Fruit fly (Drosophila melanogaster) whole organism, embryonic: ENCODE data around the gene Cyp1.

Experiments used
- Abd-B ChIP-seq: fragments of 200-800 bp; sonication (Bioruptor generic); optimal IDR thresholded peaks from 2 replicates; lab custom pipeline; 2018; ENCODE audit warnings: missing biosample characterization, mild to moderate bottlenecking, missing genetic modification characterization, moderate library complexity
- BEAF-32 ChIP-seq: fragments of 200-800 bp; sonication (Bioruptor generic); optimal IDR thresholded peaks from 3 replicates; lab custom pipeline; 2017; ENCODE audit warnings: missing biosample characterization, missing genetic modification characterization, mild to moderate bottlenecking, moderate library complexity, missing genetic modification reagents
- CG14860 ChIP-seq: fragments of 200-800 bp; sonication (Bioruptor generic); IDR thresholded peaks from 3 replicates; pipeline ENCODE4 v1.3.6; 2022; ENCODE audit warnings: missing biosample characterization, missing genetic modification characterization; ENCODE audit not compliant: partially characterized antibody
- CG16779 ChIP-seq: fragments of 200-800 bp; sonication (Bioruptor generic); IDR thresholded peaks from 2 replicates; pipeline ENCODE4 v1.3.6; 2022; ENCODE audit warnings: missing biosample characterization, missing genetic modification characterization
- CG2116 ChIP-seq: fragments of 200-800 bp; sonication (Bioruptor generic); optimal IDR thresholded peaks from 3 replicates; lab custom pipeline; 2018; ENCODE audit warnings: missing biosample characterization, mild to moderate bottlenecking, missing genetic modification characterization
- CG2199 ChIP-seq: fragments of 200-800 bp; sonication (Bioruptor generic); IDR thresholded peaks from 3 replicates; pipeline ENCODE4 v1.3.6; 2022; ENCODE audit warnings: missing biosample characterization, missing genetic modification characterization
- CG31441 ChIP-seq: fragments of 200-800 bp; sonication (Bioruptor generic); IDR thresholded peaks from 2 replicates; pipeline ENCODE4 v1.3.6; 2022; ENCODE audit warnings: missing biosample characterization, missing genetic modification characterization
- CG32772 ChIP-seq: fragments of 200-800 bp; sonication (Bioruptor generic); IDR thresholded peaks from 2 replicates; pipeline ENCODE4 v1.3.6; 2022; ENCODE audit warnings: missing biosample characterization, missing genetic modification characterization
- CG3407 ChIP-seq: fragments of 200-800 bp; sonication (Bioruptor generic); optimal IDR thresholded peaks from 2 replicates; lab custom pipeline; 2018; ENCODE audit warnings: missing biosample characterization, mild to moderate bottlenecking, missing genetic modification characterization
- CG6175 ChIP-seq: fragments of 200-800 bp; sonication (Bioruptor generic); IDR thresholded peaks from 3 replicates; pipeline ENCODE4 v1.3.6; 2022; ENCODE audit warnings: missing biosample characterization, missing genetic modification characterization
- CG6791 ChIP-seq: fragments of 200-800 bp; sonication (Bioruptor generic); IDR thresholded peaks from 3 replicates; pipeline ENCODE4 v1.3.6; 2022; ENCODE audit warnings: missing biosample characterization, missing genetic modification characterization; ENCODE audit not compliant: partially characterized antibody
- CG7963 ChIP-seq: fragments of 200-800 bp; sonication (Bioruptor generic); IDR thresholded peaks from 3 replicates; pipeline ENCODE4 v1.3.6; 2022; ENCODE audit warnings: missing biosample characterization, missing genetic modification characterization; ENCODE audit not compliant: partially characterized antibody
- CG8290 ChIP-seq, 3 experiments: fragments of 200-800 bp; sonication (Bioruptor generic); optimal IDR thresholded peaks; 2 replicates each; lab custom pipeline; 2016 to 2019; ENCODE audit warnings: missing biosample characterization in 3 of 3, missing genetic modification characterization in 3 of 3, mild to moderate bottlenecking in 2 of 3, moderate library complexity in 1 of 3
- CG8388 ChIP-seq: fragments of 200-800 bp; sonication (Bioruptor generic); optimal IDR thresholded peaks from 2 replicates; lab custom pipeline; 2019; ENCODE audit warnings: missing biosample characterization, mild to moderate bottlenecking, missing genetic modification characterization, moderate library complexity
- CG9817 ChIP-seq: fragments of 200-800 bp; sonication (Bioruptor generic); optimal IDR thresholded peaks from 2 replicates; lab custom pipeline; 2018; ENCODE audit warnings: missing biosample characterization, mild to moderate bottlenecking, missing genetic modification characterization, moderate library complexity
- CTCF ChIP-seq: fragments of 200-800 bp; sonication (Bioruptor generic); optimal IDR thresholded peaks from 2 replicates; lab custom pipeline; 2017; ENCODE audit warnings: missing biosample characterization, mild to moderate bottlenecking, missing genetic modification characterization, moderate library complexity
- Chrac-16 ChIP-seq: fragments of 200-800 bp; sonication (Bioruptor generic); optimal IDR thresholded peaks from 3 replicates; lab custom pipeline; 2016; ENCODE audit warnings: missing biosample characterization, missing genetic modification characterization
- CkIIα-i1 ChIP-seq: fragments of 200-800 bp; sonication (Bioruptor generic); IDR thresholded peaks from 2 replicates; pipeline ENCODE4 v1.3.6; 2022; ENCODE audit warnings: missing biosample characterization, missing genetic modification characterization
- Dbx ChIP-seq: fragments of 200-800 bp; sonication (Bioruptor generic); IDR thresholded peaks from 3 replicates; pipeline ENCODE4 v1.3.6; 2022; ENCODE audit warnings: missing biosample characterization, missing genetic modification characterization
- Dfd ChIP-seq, 2 experiments: fragments of >200 bp; optimal IDR thresholded peaks; 2 replicates each; lab custom pipeline; 2017; ENCODE audit warnings: missing biosample characterization in 2 of 2, missing genetic modification characterization in 2 of 2
- Dip2 ChIP-seq: fragments of 200-800 bp; sonication (Bioruptor generic); IDR thresholded peaks from 2 replicates; pipeline ENCODE4 v1.3.6; 2022; ENCODE audit warnings: missing biosample characterization, missing genetic modification characterization
- E2f2 ChIP-seq: fragments of 200-800 bp; sonication (Bioruptor generic); IDR thresholded peaks from 2 replicates; pipeline ENCODE4 v1.3.6; 2022; ENCODE audit warnings: missing biosample characterization, missing genetic modification characterization
- Elba2 ChIP-seq: fragments of 200-800 bp; sonication (Bioruptor generic); optimal IDR thresholded peaks from 3 replicates; lab custom pipeline; 2016; ENCODE audit warnings: missing biosample characterization, missing genetic modification characterization
- H2.0 ChIP-seq: fragments of 200-800 bp; sonication (Bioruptor generic); IDR thresholded peaks from 2 replicates; pipeline ENCODE4 v1.3.6; 2022; ENCODE audit warnings: missing biosample characterization, missing genetic modification characterization
- Hr51 ChIP-seq, 2 experiments: fragments of 200-800 bp; sonication (Bioruptor generic); optimal IDR thresholded peaks; 2 replicates in 1 of 2; 3 replicates in 1 of 2; lab custom pipeline; 2016 to 2018; ENCODE audit warnings: missing biosample characterization in 2 of 2, missing genetic modification characterization in 2 of 2, mild to moderate bottlenecking in 1 of 2, moderate library complexity in 1 of 2
- MESR4 ChIP-seq: fragments of 200-800 bp; sonication (Bioruptor generic); optimal IDR thresholded peaks from 2 replicates; lab custom pipeline; 2018; ENCODE audit warnings: missing biosample characterization, mild to moderate bottlenecking, missing genetic modification characterization, moderate library complexity
- Med ChIP-seq: fragments of 200-800 bp; sonication (Bioruptor generic); peaks from one replicate; lab custom pipeline; 2016; ENCODE audit warnings: missing biosample characterization, missing genetic modification characterization, mild to moderate bottlenecking, inconsistent platforms, moderate library complexity
- NfI ChIP-seq: fragments of 200-800 bp; sonication (Bioruptor generic); optimal IDR thresholded peaks from 3 replicates; lab custom pipeline; 2018; ENCODE audit warnings: missing biosample characterization, mild to moderate bottlenecking, missing genetic modification characterization, moderate library complexity
- Optix ChIP-seq: fragments of 200-800 bp; sonication (Bioruptor generic); IDR thresholded peaks from 3 replicates; pipeline ENCODE4 v1.3.6; 2022; ENCODE audit warnings: missing biosample characterization, missing genetic modification characterization
- Poxn ChIP-seq: fragments of 200-800 bp; sonication (Bioruptor generic); IDR thresholded peaks from 2 replicates; pipeline ENCODE4 v1.3.6; 2022; ENCODE audit warnings: missing biosample characterization, missing genetic modification characterization
- Sox102F ChIP-seq: fragments of 200-800 bp; sonication (Bioruptor generic); optimal IDR thresholded peaks from 2 replicates; lab custom pipeline; 2018; ENCODE audit warnings: missing biosample characterization, mild to moderate bottlenecking, missing genetic modification characterization, moderate library complexity
- Xrp1 ChIP-seq: fragments of 200-800 bp; sonication (Bioruptor generic); IDR thresholded peaks from 2 replicates; pipeline ENCODE4 v1.3.6; 2022; ENCODE audit warnings: missing biosample characterization, missing genetic modification characterization
- ash1 ChIP-seq: fragments of 200-800 bp; sonication (Bioruptor generic); optimal IDR thresholded peaks from 2 replicates; lab custom pipeline; 2018; ENCODE audit warnings: missing biosample characterization, mild to moderate bottlenecking, missing genetic modification characterization
- bsh ChIP-seq, 2 experiments: fragments of 200-800 bp; sonication (Bioruptor generic); optimal IDR thresholded peaks; 2 replicates each; lab custom pipeline; 2017 to 2018; ENCODE audit warnings: mild to moderate bottlenecking in 2 of 2, missing biosample characterization in 2 of 2, missing genetic modification characterization in 2 of 2, moderate library complexity in 1 of 2
- btn ChIP-seq: fragments of 200-800 bp; sonication (Bioruptor generic); optimal IDR thresholded peaks from 2 replicates; lab custom pipeline; 2016; ENCODE audit warnings: missing biosample characterization, missing genetic modification characterization
- caup ChIP-seq: fragments of 200-800 bp; sonication (Bioruptor generic); optimal IDR thresholded peaks from 3 replicates; lab custom pipeline; 2017; ENCODE audit warnings: missing biosample characterization, mild to moderate bottlenecking, missing genetic modification characterization, moderate library complexity; ENCODE audit not compliant: severe bottlenecking
- eyg ChIP-seq: fragments of 200-800 bp; sonication (Bioruptor generic); optimal IDR thresholded peaks from 3 replicates; lab custom pipeline; 2016; ENCODE audit warnings: missing biosample characterization, missing genetic modification characterization
- ham ChIP-seq: fragments of 200-800 bp; sonication (Bioruptor generic); IDR thresholded peaks from 2 replicates; pipeline ENCODE4 v1.3.6; 2022; ENCODE audit warnings: missing biosample characterization, missing genetic modification characterization
- hbn ChIP-seq: fragments of 200-800 bp; sonication (Bioruptor generic); IDR thresholded peaks from 2 replicates; pipeline ENCODE4 v1.3.6; 2022; ENCODE audit warnings: missing biosample characterization, missing genetic modification characterization; ENCODE audit not compliant: partially characterized antibody
- insv ChIP-seq, 2 experiments: fragments of 200-800 bp; sonication (Bioruptor generic); optimal IDR thresholded peaks; 3 replicates each; lab custom pipeline; 2016 to 2018; ENCODE audit warnings: missing biosample characterization in 2 of 2, missing genetic modification characterization in 2 of 2
- lmd ChIP-seq: fragments of 200-800 bp; sonication (Bioruptor generic); IDR thresholded peaks from 2 replicates; pipeline ENCODE4 v1.3.6; 2022; ENCODE audit warnings: missing biosample characterization, missing genetic modification characterization
- mirr ChIP-seq: fragments of 200-800 bp; sonication (Bioruptor generic); optimal IDR thresholded peaks from 3 replicates; lab custom pipeline; 2018; ENCODE audit warnings: missing biosample characterization, mild to moderate bottlenecking, missing genetic modification characterization
- pnt ChIP-seq: fragments of 200-800 bp; sonication (Bioruptor generic); optimal IDR thresholded peaks from 3 replicates; lab custom pipeline; 2016; ENCODE audit warnings: missing biosample characterization, missing genetic modification characterization
- sc ChIP-seq, 3 experiments: fragments of >200 bp in 2 of 3; fragments of 200-800 bp in 1 of 3; sonication (Bioruptor generic) in 1 of 3; optimal IDR thresholded peaks; 2 replicates in 2 of 3; 3 replicates in 1 of 3; lab custom pipeline; 2017; ENCODE audit warnings: mild to moderate bottlenecking in 1 of 3, missing biosample characterization in 1 of 3, missing genetic modification characterization in 1 of 3, missing genetic modification reagents in 1 of 3
- sd ChIP-seq: fragments of 200-800 bp; sonication (Bioruptor generic); optimal IDR thresholded peaks from 3 replicates; lab custom pipeline; 2018; ENCODE audit warnings: missing biosample characterization, mild to moderate bottlenecking, missing genetic modification characterization, moderate library complexity
- shn ChIP-seq: fragments of 200-800 bp; sonication (Bioruptor generic); optimal IDR thresholded peaks from 3 replicates; lab custom pipeline; 2016; ENCODE audit warnings: missing biosample characterization, missing genetic modification characterization
- sug ChIP-seq: fragments of 200-800 bp; optimal IDR thresholded peaks from 2 replicates; lab custom pipeline; 2019; ENCODE audit warnings: missing biosample characterization, mild to moderate bottlenecking, missing genetic modification characterization, moderate library complexity
- ttk ChIP-seq: fragments of 200-800 bp; sonication (Bioruptor generic); IDR thresholded peaks from 2 replicates; pipeline ENCODE4 v2.1.2; 2022; ENCODE audit warnings: missing biosample characterization, missing genetic modification characterization
- vvl ChIP-seq: fragments of 200-800 bp; sonication (Bioruptor generic); IDR thresholded peaks from 2 replicates; pipeline ENCODE4 v1.3.6; 2022; ENCODE audit warnings: missing biosample characterization, missing genetic modification characterization

Cyp1 gene

DNA sequence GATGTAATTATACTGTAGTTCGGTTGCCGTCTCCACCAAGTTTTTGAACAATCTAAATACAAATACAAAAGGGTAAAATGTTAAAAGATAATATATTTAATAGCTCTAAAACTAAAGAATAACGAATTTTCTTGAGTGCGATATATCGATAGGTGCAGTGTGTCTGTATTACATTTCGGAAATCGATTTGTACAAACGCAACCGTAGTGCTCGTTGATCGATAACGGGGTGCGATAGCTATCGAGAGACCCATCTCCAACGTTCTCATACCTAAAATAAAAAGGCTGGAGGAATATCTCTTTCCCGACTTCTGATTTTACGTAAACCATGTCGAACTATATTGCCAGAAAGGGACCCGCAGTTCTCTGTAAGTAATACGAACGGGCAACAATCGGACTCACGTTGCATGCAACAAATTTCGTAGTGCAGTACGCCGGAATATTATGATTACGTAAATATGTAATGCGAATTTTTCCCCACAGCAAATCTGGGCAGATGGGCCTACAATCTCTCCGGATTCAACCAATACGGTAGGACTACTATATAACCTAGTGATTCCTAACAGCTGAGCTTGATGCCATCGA is 34.0 kb downstream of the Cyp1 start, which contains the start of gene UQCR-14 (continued):
- TF ChIP-seq CG6175 (GFP tag; lab: Robert Waterston, UW): no peak
- no peak for TF ChIP-seq Dip2 (GFP tag; lab: Robert Waterston, UW)
- peak; percentile 9 for TF ChIP-seq Chrac-16 (GFP tag; lab: Kevin White, UChicago)
- TF ChIP-seq CG16779 (GFP tag; lab: Robert Waterston, UW): no peak
- no peak for TF ChIP-seq ash1
- no peak for TF ChIP-seq Abd-B (GFP tag; lab: Kevin White, UChicago)
- peak in 1 of 2 experiments; percentile 2 for TF ChIP-seq insv (GFP tag; optimal IDR thresholded peaks at IDR 0.05; lab: Kevin White, UChicago)
- no peak for TF ChIP-seq CkIIα-i1 (GFP tag; lab: Robert Waterston, UW)
- TF ChIP-seq BEAF-32 (GFP tag; lab: Kevin White, UChicago): peak; percentile 97
- TF ChIP-seq CG6791 (GFP tag; lab: Robert Waterston, UW): peak; percentile 99
- peak; percentile 36 for TF ChIP-seq mirr (GFP tag; lab: Kevin White, UChicago)
- TF ChIP-seq sc (optimal IDR thresholded peaks at IDR 0.05; lab: Kevin White, UChicago): no peak
- TF ChIP-seq sc (GFP tag; optimal IDR thresholded peaks at IDR 0.05; lab: Kevin White, UChicago): no peak
- peak; percentile 4 for TF ChIP-seq NfI (GFP tag; lab: Kevin White, UChicago)
- TF ChIP-seq hbn (GFP tag; lab: Robert Waterston, UW): peak; percentile 97
- no peak for TF ChIP-seq CG8388
- TF ChIP-seq Xrp1 (GFP tag; lab: Robert Waterston, UW): no peak
- TF ChIP-seq H2.0: no peak
- TF ChIP-seq CG7963 (GFP tag; lab: Robert Waterston, UW): peak; percentile 96
- no peak for TF ChIP-seq Dfd (GFP tag; optimal IDR thresholded peaks at IDR 0.05; lab: Kevin White, UChicago)
- TF ChIP-seq Sox102F (GFP tag; lab: Kevin White, UChicago): no peak
- TF ChIP-seq CG2116 (GFP tag; lab: Kevin White, UChicago): peak; percentile 99
- peak; percentile 96 for TF ChIP-seq CG14860 (GFP tag; lab: Robert Waterston, UW)
- peak; percentile 29 for TF ChIP-seq CG8290 (GFP tag; optimal IDR thresholded peaks at IDR 0.05; lab: Kevin White, UChicago)
- peak in 1 of 2 experiments; percentile 78 for TF ChIP-seq CG8290 (tag; optimal IDR thresholded peaks at IDR 0.05; lab: Kevin White, UChicago)
- TF ChIP-seq E2f2 (GFP tag; lab: Robert Waterston, UW): peak; percentile 71
- TF ChIP-seq ham (GFP tag; lab: Robert Waterston, UW): no peak
- no peak for TF ChIP-seq lmd
- TF ChIP-seq btn: no peak
- TF ChIP-seq Poxn (GFP tag; lab: Robert Waterston, UW): no peak
- TF ChIP-seq sd (tag; lab: Kevin White, UChicago): peak; percentile 34
- peak; percentile 29; the same call in 1 of the 2 replicates for TF ChIP-seq CG31441 (GFP tag; lab: Robert Waterston, UW)
- TF ChIP-seq CG9817 (tag; lab: Kevin White, UChicago): no peak
- no peak for TF ChIP-seq bsh (GFP tag; optimal IDR thresholded peaks at IDR 0.05; lab: Kevin White, UChicago)
- TF ChIP-seq pnt (GFP tag; lab: Kevin White, UChicago): no peak
- TF ChIP-seq eyg (GFP tag; lab: Kevin White, UChicago): no peak
- TF ChIP-seq CG3407: no peak
- peak; percentile 89 for TF ChIP-seq Med (GFP tag; lab: Kevin White, UChicago)
- TF ChIP-seq Optix (GFP tag; lab: Robert Waterston, UW): no peak
- TF ChIP-seq MESR4: peak; percentile 93
- TF ChIP-seq sug (tag; lab: Kevin White, UChicago): peak; percentile 47
- TF ChIP-seq CG32772 (GFP tag; lab: Robert Waterston, UW): no peak
- TF ChIP-seq shn (GFP tag; lab: Kevin White, UChicago): no peak
- TF ChIP-seq CG2199: peak; percentile 21; the same call in 1 of the 3 replicates
- no peak for TF ChIP-seq ttk (GFP tag; lab: Robert Waterston, UW)
- peak; percentile 39 for TF ChIP-seq vvl
- TF ChIP-seq Elba2 (GFP tag; lab: Kevin White, UChicago): no peak
- TF ChIP-seq Hr51 (GFP tag; optimal IDR thresholded peaks at IDR 0.05; lab: Kevin White, UChicago): no peak
- peak; percentile 8 for TF ChIP-seq CTCF
- TF ChIP-seq Dbx (GFP tag; lab: Robert Waterston, UW): peak; percentile 66
- TF ChIP-seq caup (GFP tag; lab: Kevin White, UChicago): peak; percentile 17
